Fruit fly (Drosophila melanogaster): ENCODE data around the gene Rpt4.

Rpt4 gene

dm6 chrX:6304203-6304602, 13.2 kb upstream of the Rpt4 start:
- TF ChIP-seq CG17801 (GFP tag; optimal IDR thresholded peaks at IDR 0.05; ENCODE audit: partially characterized antibody): no peak

dm6 chrX:6303675-6304074, 12.6 kb upstream of the Rpt4 start, which contains the start of gene CG3823:
Gene CG3823, plus strand, starts transcription at chrX:6303975.
- no peak for TF ChIP-seq CG17801 (GFP tag; optimal IDR thresholded peaks at IDR 0.05; ENCODE audit: partially characterized antibody)

dm6 chrX:6303196-6303595, 12.2 kb upstream of the Rpt4 start:
- TF ChIP-seq CG17801 (GFP tag; optimal IDR thresholded peaks at IDR 0.05; ENCODE audit: partially characterized antibody): no peak

DNA sequence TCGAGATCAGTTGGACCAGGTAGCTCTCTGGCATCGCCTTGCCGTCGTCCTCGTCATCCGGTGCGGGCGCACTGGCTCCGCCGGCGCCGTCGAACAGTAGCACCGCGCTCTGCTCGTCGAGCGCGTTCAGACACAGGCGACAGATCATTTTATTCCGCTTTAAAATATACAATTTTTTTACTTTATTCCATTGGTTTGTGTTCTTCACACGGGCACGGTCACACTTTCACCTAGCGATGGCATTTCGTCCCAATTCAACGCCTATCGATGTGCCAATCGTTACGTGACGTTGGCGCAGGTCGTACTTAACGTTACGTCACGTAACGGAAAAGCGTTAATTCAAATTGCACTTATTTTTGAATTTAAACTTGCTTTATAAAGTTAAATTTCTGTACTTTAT, 10.0 kb upstream of the Rpt4 start, which contains the start of gene CG12219:
Gene CG12219, minus strand, starts transcription at position 234 of the 400 bp plus-strand sequence.
- TF ChIP-seq CG17801 (GFP tag; optimal IDR thresholded peaks at IDR 0.05; ENCODE audit: partially characterized antibody): peak; percentile 36

- peak; percentile 66 for TF ChIP-seq CG17801 (GFP tag; optimal IDR thresholded peaks at IDR 0.05; ENCODE audit: partially characterized antibody)
Measured at dm6 chrX:6295129-6295539, 4.1 kb upstream of the Rpt4 start, which contains the start of the genes CG15891 and CG3815. Gene CG15891, minus strand, starts transcription at chrX:6295345. Gene CG3815, plus strand, starts transcription at chrX:6295389.

DNA sequence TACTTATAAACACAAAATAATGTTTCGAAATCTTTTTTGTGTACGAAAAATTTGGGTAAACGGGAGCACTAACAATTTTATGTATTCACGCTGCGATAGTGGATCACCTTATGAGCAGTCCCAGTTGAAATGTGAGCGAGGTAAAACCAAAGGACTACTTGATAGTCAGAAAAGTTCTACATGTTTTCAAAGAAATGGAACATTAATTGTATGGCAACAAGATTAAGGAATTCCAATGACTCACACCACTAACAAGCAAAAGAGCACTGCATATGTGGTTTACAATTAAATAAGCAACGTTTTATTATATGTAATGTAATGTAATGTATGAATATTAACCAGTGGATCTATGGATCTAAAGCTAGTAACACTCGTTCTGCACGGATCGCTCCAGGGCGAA, 3.2 kb upstream of the Rpt4 start, which contains the start of gene CG15892:
Gene CG15892, minus strand, starts transcription at position 101 of the 400 bp plus-strand sequence.
- no peak for TF ChIP-seq CG17801 (GFP tag; optimal IDR thresholded peaks at IDR 0.05; ENCODE audit: partially characterized antibody)

DNA sequence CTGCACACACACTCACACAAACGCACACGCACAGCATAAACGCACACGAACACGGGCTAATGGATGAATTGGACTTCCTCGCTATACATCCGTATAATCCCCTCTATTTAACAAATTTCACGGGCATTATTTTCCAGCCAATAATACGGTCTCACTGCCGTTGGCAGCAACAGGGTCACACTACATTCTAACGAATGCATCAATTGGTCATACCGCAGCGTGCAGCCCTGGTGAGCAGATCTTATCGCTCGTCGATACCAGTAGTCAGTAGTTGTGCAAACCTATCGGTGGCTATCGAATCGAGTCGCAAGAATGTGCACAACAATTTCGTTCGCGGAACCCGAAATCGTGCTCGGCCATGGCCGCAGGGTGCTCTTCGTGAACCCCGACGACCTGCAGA, 3.2 kb downstream of the Rpt4 start, which contains the start of the genes Top3beta and wuho:
Gene Top3beta, minus strand, starts transcription at position 149 of the 400 bp plus-strand sequence.
Gene wuho, plus strand, starts transcription at position 259 of the 400 bp plus-strand sequence.
- peak; percentile 71 for TF ChIP-seq CG17801 (GFP tag; optimal IDR thresholded peaks at IDR 0.05; ENCODE audit: partially characterized antibody)

dm6 chrX:6283470-6283869, 7.6 kb downstream of the Rpt4 start, which contains the start of gene CG11700:
Gene CG11700, minus strand, starts transcription at chrX:6283575.
- TF ChIP-seq CG17801 (GFP tag; optimal IDR thresholded peaks at IDR 0.05; ENCODE audit: partially characterized antibody): peak; percentile 31

DNA sequence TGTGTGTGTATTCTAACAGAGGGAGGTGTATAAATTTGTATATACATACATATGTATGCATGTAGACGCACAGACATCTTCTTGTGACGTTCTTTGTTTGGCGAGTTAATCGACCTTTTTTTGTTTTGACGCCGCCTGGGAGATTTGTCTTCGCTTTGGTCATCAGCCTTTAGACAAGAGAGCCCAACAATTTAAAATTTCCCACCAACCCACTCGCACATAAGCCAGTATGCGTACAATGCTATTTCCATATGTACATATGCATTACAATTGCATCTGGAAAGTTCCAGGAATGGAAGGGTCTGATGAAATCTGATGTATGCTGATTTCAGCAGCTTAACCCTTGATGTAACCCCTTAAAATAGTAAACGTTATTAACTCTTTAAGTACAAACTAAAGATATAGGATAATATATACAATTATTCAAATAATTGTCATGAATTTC, 11.4 kb downstream of the Rpt4 start, which contains the start of gene Ubi-p5E:
Gene Ubi-p5E, minus strand, starts transcription at position 19 of the 445 bp plus-strand sequence.
- no peak for TF ChIP-seq CG17801 (GFP tag; optimal IDR thresholded peaks at IDR 0.05; ENCODE audit: partially characterized antibody)

DNA sequence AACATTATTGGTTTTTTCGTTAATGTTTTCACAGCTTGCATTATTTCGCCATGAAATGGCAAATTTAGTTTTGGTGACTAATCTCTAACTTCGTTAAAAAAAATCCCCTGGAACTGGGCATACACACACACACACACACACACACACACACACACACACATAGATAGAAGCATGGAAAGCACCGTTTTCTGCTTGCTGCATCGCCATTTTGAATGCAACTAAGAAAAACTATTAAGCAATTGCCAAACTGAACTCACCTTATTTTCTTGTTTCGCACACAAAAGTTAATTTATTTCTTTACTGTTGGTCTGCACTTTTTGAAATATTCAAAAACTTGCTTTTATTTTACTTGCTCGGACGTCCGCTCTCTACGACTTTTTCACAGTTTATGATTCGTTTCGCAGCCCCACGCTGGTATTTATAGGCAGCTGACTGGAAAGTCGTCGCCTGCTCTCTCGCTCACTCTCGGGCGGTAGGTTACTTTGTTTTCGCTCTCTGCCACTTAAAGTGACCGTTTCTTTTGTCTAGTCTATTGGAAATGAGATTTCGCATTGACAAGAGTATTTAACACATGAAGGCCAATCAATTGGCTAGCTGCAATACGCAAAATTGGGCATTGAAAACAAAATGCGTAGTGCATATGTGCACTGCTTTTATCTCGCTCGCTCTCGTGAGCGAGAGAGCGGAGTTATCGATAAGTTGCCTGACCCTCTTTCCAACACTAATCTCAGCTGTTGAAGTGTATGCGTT, 12.0 kb downstream of the Rpt4 start:
- TF ChIP-seq CG17801 (GFP tag; optimal IDR thresholded peaks at IDR 0.05; ENCODE audit: partially characterized antibody): peak; percentile 64

DNA sequence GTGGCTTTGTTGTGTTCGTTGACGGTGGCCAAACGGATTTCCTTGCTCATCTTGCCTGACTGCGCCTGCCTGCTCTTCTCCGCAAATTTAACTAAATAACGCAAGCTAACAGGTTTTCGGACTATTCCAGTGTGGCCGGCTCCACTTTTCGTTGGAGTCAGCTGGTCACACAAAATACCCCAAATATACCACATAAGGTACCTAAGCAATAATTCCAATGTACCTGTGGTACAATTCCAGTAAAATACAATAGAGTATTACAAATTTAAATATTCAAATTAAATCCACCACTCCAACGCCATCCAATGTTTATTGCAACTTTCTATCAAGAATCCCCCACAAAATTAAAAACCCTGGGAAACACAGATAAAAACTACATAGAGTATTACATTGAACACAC, 14.5 kb downstream of the Rpt4 start, which contains the start of gene CG3566:
Gene CG3566, minus strand, starts transcription at position 135 of the 400 bp plus-strand sequence.
- TF ChIP-seq CG17801 (GFP tag; optimal IDR thresholded peaks at IDR 0.05; ENCODE audit: partially characterized antibody): no peak

DNA sequence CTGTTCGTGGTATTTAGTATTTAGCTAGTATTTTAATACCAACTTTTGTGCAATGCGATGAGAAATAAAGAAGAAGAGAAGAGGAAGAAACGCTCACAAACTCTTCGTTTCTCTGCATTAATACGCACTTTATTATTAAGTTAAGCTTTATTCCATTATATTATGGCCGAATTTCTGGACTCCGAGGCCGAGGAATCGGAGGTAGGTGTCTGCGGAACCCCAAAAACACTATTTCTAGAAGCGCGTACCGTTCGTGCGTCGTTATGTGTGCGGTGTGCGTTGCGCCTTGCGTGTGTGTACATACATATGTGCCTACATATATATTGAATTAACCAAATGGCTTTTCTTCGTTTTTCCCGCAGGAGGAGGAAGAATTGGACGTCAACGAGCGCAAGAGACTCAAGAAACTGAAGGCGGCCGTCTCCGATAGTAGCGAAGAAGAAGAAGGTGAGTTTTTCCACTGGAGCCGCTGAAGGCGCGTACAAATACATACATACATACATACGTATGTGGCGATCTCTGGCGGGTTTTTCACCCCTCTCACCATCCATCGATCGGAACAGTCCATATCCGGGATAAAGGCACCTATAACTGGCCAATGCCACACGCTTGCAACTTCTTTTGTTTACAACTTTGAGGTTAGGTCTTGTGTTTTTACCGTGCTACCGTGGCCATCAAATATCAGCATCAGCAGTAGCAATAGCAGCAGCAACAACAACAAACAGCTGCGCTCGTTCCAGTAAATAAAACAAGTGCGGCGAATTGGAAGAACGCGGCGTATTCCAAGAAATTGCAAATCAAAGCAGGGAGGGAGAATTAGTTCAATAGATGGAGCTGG, 23.1 kb downstream of the Rpt4 start, which contains the start of gene Spt6:
Gene Spt6, plus strand, starts transcription at position 53 of the 838 bp plus-strand sequence.
- TF ChIP-seq CG17801 (GFP tag; optimal IDR thresholded peaks at IDR 0.05; ENCODE audit: partially characterized antibody): peak; percentile 34

dm6 chrX:6267187-6267711, 23.8 kb downstream of the Rpt4 start, which contains the start of gene schlank:
Gene schlank, minus strand, starts transcription at chrX:6267228.
- TF ChIP-seq CG17801 (GFP tag; optimal IDR thresholded peaks at IDR 0.05; ENCODE audit: partially characterized antibody): no peak

- no peak for TF ChIP-seq CG17801 (GFP tag; optimal IDR thresholded peaks at IDR 0.05; ENCODE audit: partially characterized antibody)
Measured at dm6 chrX:6266092-6266491, 25.0 kb downstream of the Rpt4 start.

DNA sequence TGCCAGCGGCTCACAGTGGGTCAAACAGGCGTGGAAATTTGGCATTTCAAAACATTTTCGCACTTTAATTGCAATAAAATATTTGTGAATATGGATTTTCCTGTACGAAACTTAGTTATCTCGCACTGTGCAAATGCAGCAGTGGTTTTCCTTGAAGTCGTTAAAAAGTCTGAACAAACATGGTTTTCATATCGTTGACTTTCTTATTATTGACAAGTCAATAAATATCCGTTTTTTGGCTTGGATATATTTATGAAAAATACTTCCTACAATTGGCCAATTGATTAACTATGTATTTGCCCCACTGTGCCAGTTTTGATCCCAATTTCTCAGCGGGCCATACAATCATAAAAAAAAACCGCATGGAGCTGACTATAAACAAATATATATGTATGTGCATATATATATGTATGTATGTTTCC, 25.6 kb downstream of the Rpt4 start:
- peak; percentile 95 for TF ChIP-seq CG17801 (GFP tag; optimal IDR thresholded peaks at IDR 0.05; ENCODE audit: partially characterized antibody)

Measured in ovary, adult (tissue).